Fruit fly (Drosophila melanogaster) whole organism, embryonic: ENCODE data around the gene CG10581.

Experiments
- Atf6 ChIP-seq: fragments of 200-800 bp; sonication (Bioruptor generic); IDR thresholded peaks from 2 replicates; pipeline ENCODE4 v1.3.6; 2022; ENCODE audit warnings: missing biosample characterization, missing genetic modification characterization
- Bdp1 ChIP-seq: fragments of 200-800 bp; sonication (Bioruptor generic); optimal IDR thresholded peaks from 3 replicates; lab custom pipeline; 2016; ENCODE audit warnings: missing biosample characterization, missing genetic modification characterization
- CG10543 ChIP-seq: fragments of 200-800 bp; sonication (Bioruptor generic); optimal IDR thresholded peaks from 3 replicates; lab custom pipeline; 2017; ENCODE audit warnings: missing biosample characterization, mild to moderate bottlenecking, missing genetic modification characterization, moderate library complexity
- CG11723 ChIP-seq: fragments of 200-800 bp; sonication (Bioruptor generic); optimal IDR thresholded peaks from 2 replicates; lab custom pipeline; 2017; ENCODE audit warnings: missing biosample characterization, mild to moderate bottlenecking, missing genetic modification characterization
- CG13624 ChIP-seq: fragments of 200-800 bp; sonication (Bioruptor generic); optimal IDR thresholded peaks from 2 replicates; lab custom pipeline; 2016; ENCODE audit warnings: missing biosample characterization, missing genetic modification characterization
- CG14860 ChIP-seq: fragments of 200-800 bp; sonication (Bioruptor generic); IDR thresholded peaks from 3 replicates; pipeline ENCODE4 v1.3.6; 2022; ENCODE audit warnings: missing biosample characterization, missing genetic modification characterization; ENCODE audit not compliant: partially characterized antibody
- CG15696 ChIP-seq: fragments of 200-800 bp; sonication (Bioruptor generic); optimal IDR thresholded peaks from 2 replicates; lab custom pipeline; 2019; ENCODE audit warnings: missing biosample characterization, mild to moderate bottlenecking, missing genetic modification characterization, moderate library complexity
- CG1647 ChIP-seq: fragments of 200-800 bp; sonication (Bioruptor generic); optimal IDR thresholded peaks from 3 replicates; lab custom pipeline; 2016; ENCODE audit warnings: missing biosample characterization, missing genetic modification characterization
- CG17568 ChIP-seq: fragments of 200-800 bp; sonication (Bioruptor generic); optimal IDR thresholded peaks from 2 replicates; lab custom pipeline; 2018; ENCODE audit warnings: missing biosample characterization, mild to moderate bottlenecking, missing genetic modification characterization, moderate library complexity
- CG18599 ChIP-seq: fragments of 200-800 bp; sonication (Bioruptor generic); optimal IDR thresholded peaks from 3 replicates; lab custom pipeline; 2017; ENCODE audit warnings: missing biosample characterization, missing genetic modification characterization, mild to moderate bottlenecking, moderate library complexity, missing genetic modification reagents
- CG30403 ChIP-seq: fragments of 200-800 bp; sonication (Bioruptor generic); optimal IDR thresholded peaks from 3 replicates; lab custom pipeline; 2016; ENCODE audit warnings: missing biosample characterization, missing genetic modification characterization
- CG31224 ChIP-seq: fragments of 200-800 bp; sonication (Bioruptor generic); IDR thresholded peaks from 2 replicates; pipeline ENCODE4 v1.3.6; 2022; ENCODE audit warnings: missing biosample characterization, missing genetic modification characterization
- CG32767 ChIP-seq: fragments of 200-800 bp; sonication (Bioruptor generic); IDR thresholded peaks from 2 replicates; pipeline ENCODE4 v1.3.6; 2022; ENCODE audit warnings: missing biosample characterization, missing genetic modification characterization
- CG4424 ChIP-seq: fragments of 200-800 bp; sonication (Bioruptor generic); optimal IDR thresholded peaks from 3 replicates; lab custom pipeline; 2016; ENCODE audit warnings: missing biosample characterization, missing genetic modification characterization
- CG5180 ChIP-seq: fragments of 200-800 bp; sonication (Bioruptor generic); optimal IDR thresholded peaks from 3 replicates; lab custom pipeline; 2017; ENCODE audit warnings: missing biosample characterization, missing genetic modification characterization, mild to moderate bottlenecking, moderate library complexity, missing genetic modification reagents
- CG7987 ChIP-seq: fragments of 200-800 bp; sonication (Bioruptor generic); optimal IDR thresholded peaks from 2 replicates; lab custom pipeline; 2018; ENCODE audit warnings: missing biosample characterization, mild to moderate bottlenecking, missing genetic modification characterization, moderate library complexity
- D19A ChIP-seq: fragments of 200-800 bp; optimal IDR thresholded peaks from 3 replicates; lab custom pipeline; 2019; ENCODE audit warnings: missing biosample characterization, mild to moderate bottlenecking, missing genetic modification characterization, moderate library complexity
- Deaf1 ChIP-seq: fragments of 200-800 bp; optimal IDR thresholded peaks from 3 replicates; lab custom pipeline; 2019; ENCODE audit warnings: missing biosample characterization, mild to moderate bottlenecking, missing genetic modification characterization, moderate library complexity
- E2f2 ChIP-seq: fragments of 200-800 bp; sonication (Bioruptor generic); IDR thresholded peaks from 2 replicates; pipeline ENCODE4 v1.3.6; 2022; ENCODE audit warnings: missing biosample characterization, missing genetic modification characterization
- Fer1 ChIP-seq: fragments of 200-800 bp; sonication (Bioruptor generic); optimal IDR thresholded peaks from 2 replicates; lab custom pipeline; 2017; ENCODE audit warnings: missing biosample characterization, mild to moderate bottlenecking, missing genetic modification characterization
- MTF-1 ChIP-seq: fragments of 200-800 bp; sonication (Bioruptor generic); optimal IDR thresholded peaks from 2 replicates; lab custom pipeline; 2018; ENCODE audit warnings: missing biosample characterization, mild to moderate bottlenecking, missing genetic modification characterization, borderline replicate concordance
- NC2β ChIP-seq: fragments of 200-800 bp; sonication (Bioruptor generic); optimal IDR thresholded peaks from 2 replicates; lab custom pipeline; 2016; ENCODE audit warnings: missing biosample characterization, missing genetic modification characterization
- NfI ChIP-seq: fragments of 200-800 bp; sonication (Bioruptor generic); optimal IDR thresholded peaks from 3 replicates; lab custom pipeline; 2018; ENCODE audit warnings: missing biosample characterization, mild to moderate bottlenecking, missing genetic modification characterization, moderate library complexity
- Rfx ChIP-seq: fragments of 200-800 bp; sonication (Bioruptor generic); IDR thresholded peaks from 2 replicates; pipeline ENCODE4 v1.3.6; 2022; ENCODE audit warnings: missing biosample characterization, missing genetic modification characterization
- Sox102F ChIP-seq: fragments of 200-800 bp; sonication (Bioruptor generic); optimal IDR thresholded peaks from 2 replicates; lab custom pipeline; 2018; ENCODE audit warnings: missing biosample characterization, mild to moderate bottlenecking, missing genetic modification characterization, moderate library complexity
- Vsx1 ChIP-seq: fragments of 200-800 bp; sonication (Bioruptor generic); optimal IDR thresholded peaks from 2 replicates; lab custom pipeline; 2017; ENCODE audit warnings: missing biosample characterization, mild to moderate bottlenecking, missing genetic modification characterization, missing genetic modification reagents
- YL-1 ChIP-seq: fragments of 200-800 bp; sonication (Bioruptor generic); optimal IDR thresholded peaks from 3 replicates; lab custom pipeline; 2017; ENCODE audit warnings: missing biosample characterization, mild to moderate bottlenecking, missing genetic modification characterization
- abd-A ChIP-seq: fragments of 200-800 bp; sonication (Bioruptor generic); optimal IDR thresholded peaks from 3 replicates; lab custom pipeline; 2019; ENCODE audit warnings: missing biosample characterization, mild to moderate bottlenecking, missing genetic modification characterization, moderate library complexity
- ara ChIP-seq: fragments of 200-800 bp; sonication (Bioruptor generic); IDR thresholded peaks from 2 replicates; pipeline ENCODE4 v1.3.6; 2022; ENCODE audit warnings: missing biosample characterization, missing genetic modification characterization
- bbx ChIP-seq: fragments of 200-800 bp; sonication (Bioruptor generic); IDR thresholded peaks from 2 replicates; pipeline ENCODE4 v1.3.6; 2022; ENCODE audit warnings: missing biosample characterization, missing genetic modification characterization; ENCODE audit not compliant: partially characterized antibody
- bsh ChIP-seq, 2 experiments: fragments of 200-800 bp; sonication (Bioruptor generic); optimal IDR thresholded peaks; 2 replicates each; lab custom pipeline; 2017 to 2018; ENCODE audit warnings: mild to moderate bottlenecking in 2 of 2, missing biosample characterization in 2 of 2, missing genetic modification characterization in 2 of 2, moderate library complexity in 1 of 2
- cg ChIP-seq: fragments of 200-800 bp; sonication (Bioruptor generic); optimal IDR thresholded peaks from 3 replicates; lab custom pipeline; 2019; ENCODE audit warnings: missing biosample characterization, mild to moderate bottlenecking, missing genetic modification characterization, moderate library complexity
- crol ChIP-seq: fragments of 200-800 bp; sonication (Bioruptor generic); IDR thresholded peaks from 2 replicates; pipeline ENCODE4 v1.3.6; 2022; ENCODE audit warnings: missing biosample characterization, missing genetic modification characterization
- danr ChIP-seq: fragments of 200-800 bp; sonication (Bioruptor generic); IDR thresholded peaks from 2 replicates; pipeline ENCODE4 v1.3.6; 2022; ENCODE audit warnings: missing biosample characterization, missing genetic modification characterization
- grn ChIP-seq: fragments of 200-800 bp; sonication (Bioruptor generic); optimal IDR thresholded peaks from 3 replicates; lab custom pipeline; 2017; ENCODE audit warnings: missing biosample characterization, missing genetic modification characterization
- hkb ChIP-seq, 2 experiments: fragments of 200-800 bp in 1 of 2; fragments of >200 bp in 1 of 2; sonication (Bioruptor generic) in 1 of 2; IDR thresholded peaks in 1 of 2; optimal IDR thresholded peaks in 1 of 2; 2 replicates each; pipeline versions ENCODE4 v1.3.6 to Lab custom; 2017 to 2022; ENCODE audit warnings: missing biosample characterization in 1 of 2, missing genetic modification characterization in 1 of 2
- jigr1 ChIP-seq: fragments of 200-800 bp; sonication (Bioruptor generic); IDR thresholded peaks from 3 replicates; pipeline ENCODE4 v1.3.6; 2022; ENCODE audit warnings: missing biosample characterization, missing genetic modification characterization
- jing ChIP-seq: fragments of 200-800 bp; sonication (Bioruptor generic); optimal IDR thresholded peaks from 2 replicates; lab custom pipeline; 2018; ENCODE audit warnings: missing biosample characterization, mild to moderate bottlenecking, missing genetic modification characterization
- nau ChIP-seq: fragments of 200-800 bp; sonication (Bioruptor generic); optimal IDR thresholded peaks from 3 replicates; lab custom pipeline; 2017; ENCODE audit warnings: missing biosample characterization, mild to moderate bottlenecking, missing genetic modification characterization, missing genetic modification reagents
- nom ChIP-seq: fragments of 200-800 bp; sonication (Bioruptor generic); optimal IDR thresholded peaks from 2 replicates; lab custom pipeline; 2017; ENCODE audit warnings: missing biosample characterization, missing genetic modification characterization, mild to moderate bottlenecking, moderate library complexity, missing genetic modification reagents
- scrt ChIP-seq: fragments of 200-800 bp; sonication (Bioruptor generic); optimal IDR thresholded peaks from 2 replicates; lab custom pipeline; 2018; ENCODE audit warnings: missing biosample characterization, mild to moderate bottlenecking, missing genetic modification characterization, moderate library complexity
- sens ChIP-seq: fragments of 200-800 bp; sonication (Bioruptor generic); peaks from one replicate; lab custom pipeline; 2016; ENCODE audit warnings: missing biosample characterization, missing genetic modification characterization
- so ChIP-seq: fragments of 200-800 bp; sonication (Bioruptor generic); IDR thresholded peaks from 3 replicates; pipeline ENCODE4 v1.3.6; 2022; ENCODE audit warnings: missing biosample characterization, missing genetic modification characterization
- trh ChIP-seq: fragments of 200-800 bp; sonication (Bioruptor generic); optimal IDR thresholded peaks from 2 replicates; lab custom pipeline; 2016; ENCODE audit warnings: missing biosample characterization, missing genetic modification characterization
- wek ChIP-seq: fragments of 200-800 bp; sonication (Bioruptor generic); optimal IDR thresholded peaks from 3 replicates; lab custom pipeline; 2018; ENCODE audit warnings: missing biosample characterization, mild to moderate bottlenecking, missing genetic modification characterization, moderate library complexity

The CG10581 gene

dm6 chr3L:21026025-21026916 lies 7.7 kb downstream of the CG10581 start (continued):
- TF ChIP-seq trh (no peak), CG5180 (no peak), Atf6 (GFP tag; lab: Robert Waterston, UW) (peak; percentile 36; the same call in 1 of the 2 replicates), jigr1 (GFP tag; lab: Robert Waterston, UW) (no peak), scrt (GFP tag; lab: Kevin White, UChicago) (peak; percentile 13), wek (GFP tag; lab: Kevin White, UChicago) (no peak), CG32767 (GFP tag; lab: Robert Waterston, UW) (peak; percentile 44; the same call in 1 of the 2 replicates), Bdp1 (no peak), NC2β (GFP tag; lab: Kevin White, UChicago) (peak; percentile 54), Rfx (GFP tag; lab: Robert Waterston, UW) (peak; percentile 62), CG14860 (GFP tag; lab: Robert Waterston, UW) (no peak), CG30403 (GFP tag; lab: Kevin White, UChicago) (peak; percentile 5), Sox102F (GFP tag; lab: Kevin White, UChicago) (peak; percentile 6), danr (GFP tag; lab: Robert Waterston, UW) (no peak), CG13624 (no peak), D19A (tag; lab: Kevin White, UChicago) (peak; percentile 72), Vsx1 (no peak), CG18599 (GFP tag; lab: Kevin White, UChicago) (peak; percentile 47), CG1647 (GFP tag; lab: Kevin White, UChicago) (no peak), E2f2 (GFP tag; lab: Robert Waterston, UW) (0 out of 2 replicates have a peak, but pooled peaks have one; percentile 27), CG11723 (GFP tag; lab: Kevin White, UChicago) (no peak), YL-1 (no peak), nau (no peak), bbx (GFP tag; lab: Robert Waterston, UW) (0 out of 2 replicates have a peak, but pooled peaks have one; percentile 32)

- TF ChIP-seq nom (GFP tag; lab: Kevin White, UChicago) = peak; percentile 81
- peak; percentile 6 for TF ChIP-seq Fer1 (GFP tag; lab: Kevin White, UChicago)
- TF ChIP-seq ara (GFP tag; lab: Robert Waterston, UW) = peak; percentile 9; the same call in 1 of the 2 replicates
- peak; percentile 82 for TF ChIP-seq CG31224 (GFP tag; lab: Robert Waterston, UW)
- peak; percentile 90 for TF ChIP-seq sens (GFP tag; lab: Kevin White, UChicago)
- no peak for TF ChIP-seq hkb (optimal IDR thresholded peaks at IDR 0.05; lab: Kevin White, UChicago)
- TF ChIP-seq hkb (GFP tag; IDR thresholded peaks at IDR 0.05; lab: Robert Waterston, UW) = peak; percentile 22; the same call in 1 of the 2 replicates
- TF ChIP-seq bsh (GFP tag; optimal IDR thresholded peaks at IDR 0.05; lab: Kevin White, UChicago) = peak in 1 of 2 experiments; percentile 30
- TF ChIP-seq CG10543 (GFP tag; lab: Kevin White, UChicago) = peak; percentile 13
- no peak for TF ChIP-seq NfI
- no peak for TF ChIP-seq jing (GFP tag; lab: Kevin White, UChicago)
- peak; percentile 26 for TF ChIP-seq abd-A (tag; lab: Kevin White, UChicago)
- TF ChIP-seq grn (GFP tag; lab: Kevin White, UChicago) = peak; percentile 19
- TF ChIP-seq CG17568 = peak; percentile 5
- TF ChIP-seq CG4424 (GFP tag; lab: Kevin White, UChicago) = peak; percentile 7
- TF ChIP-seq MTF-1 (GFP tag; lab: Kevin White, UChicago) = no peak
- peak; percentile 11 for TF ChIP-seq CG15696
- peak; percentile 0 for TF ChIP-seq Deaf1 (tag; lab: Kevin White, UChicago)
- TF ChIP-seq so = 0 out of 3 replicates have a peak, but pooled peaks have one; percentile 12
- TF ChIP-seq crol (GFP tag; lab: Robert Waterston, UW) = 0 out of 2 replicates have a peak, but pooled peaks have one; percentile 5
- TF ChIP-seq CG7987 (GFP tag; lab: Kevin White, UChicago) = no peak
- peak; percentile 93 for TF ChIP-seq cg (GFP tag; lab: Kevin White, UChicago)
Observed at dm6 chr3L:21024965-21025833, 8.8 kb downstream of the CG10581 start.
